Fruit fly (Drosophila melanogaster) whole organism: Measurements from ENCODE around the gene CG32407.

ENCODE experiments used
- CG8478 ChIP-seq: fragments of >200 bp; optimal IDR thresholded peaks from 2 replicates; lab custom pipeline; 2018; ENCODE audit warnings: inconsistent platforms
- Dll ChIP-seq: fragments of >200 bp; optimal IDR thresholded peaks from 2 replicates; lab custom pipeline; 2017
- EcR ChIP-seq, 2 experiments: fragments of >200 bp; optimal IDR thresholded peaks; 2 replicates each; lab custom pipeline; 2017; ENCODE audit warnings: missing biosample characterization in 2 of 2, missing genetic modification characterization in 2 of 2, missing genetic modification reagents in 2 of 2
- pan ChIP-seq: fragments of >200 bp; optimal IDR thresholded peaks from 2 replicates; lab custom pipeline; 2017
- psq ChIP-seq: fragments of >200 bp; optimal IDR thresholded peaks from 2 replicates; lab custom pipeline; 2017
- usp ChIP-seq: fragments of >200 bp; optimal IDR thresholded peaks from 2 replicates; lab custom pipeline; 2017; ENCODE audit warnings: missing biosample characterization, missing genetic modification characterization, mixed read lengths

The CG32407 gene

DNA sequence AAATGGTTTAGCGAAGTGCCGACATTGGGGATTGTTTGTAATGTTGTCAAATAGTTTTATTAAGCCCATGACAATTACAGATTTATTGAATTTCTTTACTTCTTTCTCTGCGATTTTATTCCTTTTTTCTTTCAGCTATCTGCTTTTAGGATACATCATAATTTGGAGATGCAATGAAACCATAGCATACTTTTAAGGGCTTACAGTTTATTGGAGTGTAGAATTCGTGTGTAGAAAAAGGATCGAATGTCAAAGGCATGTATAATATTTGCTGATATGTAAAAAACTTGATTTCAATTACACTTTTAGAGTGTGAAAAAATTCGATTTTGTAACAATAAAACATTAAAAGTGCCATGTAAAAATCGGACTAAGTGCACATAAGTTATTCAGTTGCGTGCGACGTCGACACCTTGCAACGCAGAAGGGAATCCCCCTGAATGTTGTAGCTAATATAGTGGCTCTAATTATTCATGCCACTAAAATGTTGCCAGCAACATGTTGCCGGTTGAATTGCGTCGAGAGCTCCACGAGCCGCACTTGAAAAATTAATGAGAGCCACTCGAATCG lies 45.1 kb downstream of the CG32407 start:
- TF ChIP-seq Dll (lab: Kevin White, UChicago): no peak
- no peak for TF ChIP-seq EcR (GFP tag; optimal IDR thresholded peaks at IDR 0.05; lab: Kevin White, UChicago)
- TF ChIP-seq psq (lab: Kevin White, UChicago): no peak
- TF ChIP-seq CG8478 (lab: Kevin White, UChicago): no peak
- no peak for TF ChIP-seq pan (lab: Kevin White, UChicago)
- no peak for TF ChIP-seq usp (GFP tag; lab: Kevin White, UChicago)

DNA sequence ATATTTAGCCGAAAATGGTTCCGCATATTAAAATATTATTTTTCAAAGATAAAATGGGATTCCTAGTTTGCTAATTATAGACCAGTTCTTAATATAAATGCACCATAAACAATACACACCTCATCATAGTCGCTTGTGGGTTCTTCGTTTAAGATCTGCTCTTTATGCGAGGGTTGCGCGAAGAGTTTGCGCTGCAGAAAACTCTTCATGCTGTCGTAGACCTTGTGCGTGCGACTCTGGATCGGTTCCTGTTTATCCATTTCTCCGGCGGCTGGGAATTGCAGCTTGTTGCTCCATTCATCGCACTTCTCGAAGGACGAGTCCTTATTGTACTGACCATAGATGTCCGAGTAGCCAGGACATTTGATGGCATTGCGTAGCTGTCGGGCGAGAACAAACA lies 46.8 kb downstream of the CG32407 start:
- TF ChIP-seq pan (lab: Kevin White, UChicago) (no peak), Dll (lab: Kevin White, UChicago) (no peak), EcR (GFP tag; optimal IDR thresholded peaks at IDR 0.05; lab: Kevin White, UChicago) (no peak), usp (GFP tag; lab: Kevin White, UChicago) (no peak), psq (lab: Kevin White, UChicago) (no peak), CG8478 (lab: Kevin White, UChicago) (no peak)

DNA sequence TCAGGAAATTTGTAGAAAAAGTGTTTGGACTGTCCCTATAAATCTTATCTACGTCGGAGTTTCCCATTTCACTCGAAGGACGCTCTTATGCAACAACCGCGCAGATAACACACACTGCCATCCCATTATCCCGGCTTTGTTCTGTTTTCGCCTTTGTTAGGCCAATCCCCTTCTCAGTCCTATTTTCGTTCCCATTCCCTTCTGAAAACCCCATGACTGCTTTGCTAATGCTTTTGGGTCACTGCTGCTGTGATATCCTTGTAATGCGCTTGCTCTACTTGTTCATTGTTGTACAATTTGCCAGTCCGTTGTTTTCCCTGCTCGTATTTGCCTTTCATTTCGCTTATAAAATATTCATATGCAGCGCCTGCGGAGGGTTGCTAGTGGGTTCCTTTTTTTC lies 47.3 kb downstream of the CG32407 start:
- TF ChIP-seq CG8478 (lab: Kevin White, UChicago) (no peak), EcR (GFP tag; optimal IDR thresholded peaks at IDR 0.05; lab: Kevin White, UChicago) (no peak), Dll (lab: Kevin White, UChicago) (no peak), pan (lab: Kevin White, UChicago) (no peak), psq (lab: Kevin White, UChicago) (no peak), usp (GFP tag; lab: Kevin White, UChicago) (no peak)

DNA sequence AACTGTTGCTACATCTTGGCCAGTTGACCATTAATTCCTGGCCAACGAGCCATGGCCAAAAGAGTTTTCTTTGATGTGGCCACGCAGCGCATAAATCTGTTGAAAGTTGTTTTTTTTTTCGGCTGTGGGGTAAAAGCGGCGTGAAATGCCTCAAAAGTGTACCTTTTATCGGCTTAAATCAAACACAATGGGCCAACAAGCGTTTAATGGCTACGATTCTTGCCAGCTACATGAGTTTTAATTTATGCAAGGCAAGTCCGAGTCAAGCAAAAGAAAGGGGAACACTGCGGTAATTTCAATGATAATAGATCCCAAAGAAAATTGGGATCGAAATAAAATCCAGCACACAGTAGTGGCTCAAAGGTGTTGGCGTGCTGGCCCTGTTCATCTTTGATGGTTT lies 48.3 kb downstream of the CG32407 start:
- no peak for TF ChIP-seq pan (lab: Kevin White, UChicago)
- no peak for TF ChIP-seq CG8478 (lab: Kevin White, UChicago)
- no peak for TF ChIP-seq Dll (lab: Kevin White, UChicago)
- TF ChIP-seq EcR (GFP tag; optimal IDR thresholded peaks at IDR 0.05; lab: Kevin White, UChicago): no peak
- no peak for TF ChIP-seq psq (lab: Kevin White, UChicago)
- TF ChIP-seq usp (GFP tag; lab: Kevin White, UChicago): no peak

DNA sequence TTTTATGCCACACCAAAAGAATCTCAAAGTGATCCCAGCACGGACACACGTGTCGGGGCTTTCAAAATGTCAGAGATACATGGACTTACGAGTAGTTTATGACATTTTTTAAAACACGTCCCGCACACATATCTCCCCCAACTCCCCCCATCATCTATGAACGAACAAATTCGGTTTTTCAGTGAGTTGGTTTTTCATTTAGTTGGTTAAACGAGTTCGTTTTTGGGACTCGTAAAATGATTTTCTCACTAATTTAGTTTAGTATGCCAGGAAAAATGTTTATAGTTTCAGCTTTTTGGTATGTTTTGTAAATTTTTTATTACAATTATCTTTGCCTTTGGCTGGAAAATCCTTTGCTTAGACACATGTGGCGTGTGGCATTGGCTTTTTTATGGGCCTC lies 49.6 kb downstream of the CG32407 start:
- TF ChIP-seq pan (lab: Kevin White, UChicago): no peak
- no peak for TF ChIP-seq usp (GFP tag; lab: Kevin White, UChicago)
- no peak for TF ChIP-seq psq (lab: Kevin White, UChicago)
- no peak for TF ChIP-seq CG8478 (lab: Kevin White, UChicago)
- no peak for TF ChIP-seq EcR (GFP tag; optimal IDR thresholded peaks at IDR 0.05; lab: Kevin White, UChicago)
- TF ChIP-seq Dll (lab: Kevin White, UChicago): no peak
